Fruit fly (Drosophila melanogaster) whole organism, prepupa: ENCODE measurements around the gene CG8312.

Source experiments
- Blimp-1 ChIP-seq: fragments of 200-800 bp; sonication (Bioruptor generic); optimal IDR thresholded peaks from 3 replicates; lab custom pipeline; 2017; ENCODE audit warnings: missing biosample characterization, missing genetic modification characterization, mild to moderate bottlenecking, moderate library complexity, missing genetic modification reagents
- CG10631 ChIP-seq: fragments of 200-800 bp; sonication (Bioruptor generic); optimal IDR thresholded peaks from 2 replicates; lab custom pipeline; 2016; ENCODE audit warnings: missing biosample characterization, missing genetic modification characterization
- CG10669 ChIP-seq: fragments of 200-800 bp; sonication (Bioruptor generic); optimal IDR thresholded peaks from 3 replicates; lab custom pipeline; 2018; ENCODE audit warnings: missing biosample characterization, mild to moderate bottlenecking, missing genetic modification characterization, moderate library complexity
- CG11902 ChIP-seq: fragments of 200-800 bp; sonication (Bioruptor generic); optimal IDR thresholded peaks from 3 replicates; lab custom pipeline; 2016; ENCODE audit warnings: missing biosample characterization, missing genetic modification characterization
- CG15336 ChIP-seq: fragments of 200-800 bp; sonication (Bioruptor generic); IDR thresholded peaks from 2 replicates; pipeline ENCODE4 v1.3.6; 2022; ENCODE audit warnings: missing biosample characterization, missing genetic modification characterization
- CG1621 ChIP-seq: fragments of 200-800 bp; sonication (Bioruptor generic); optimal IDR thresholded peaks from 3 replicates; lab custom pipeline; 2018; ENCODE audit warnings: missing biosample characterization, mild to moderate bottlenecking, missing genetic modification characterization
- CG16779 ChIP-seq: fragments of 200-800 bp; sonication (Bioruptor generic); optimal IDR thresholded peaks from 3 replicates; lab custom pipeline; 2017; ENCODE audit warnings: missing biosample characterization, mild to moderate bottlenecking, missing genetic modification characterization
- CG3032 ChIP-seq: fragments of 200-800 bp; optimal IDR thresholded peaks from 2 replicates; lab custom pipeline; 2019; ENCODE audit warnings: missing biosample characterization, mild to moderate bottlenecking, missing genetic modification characterization, moderate library complexity
- CG31627 ChIP-seq: fragments of 200-800 bp; sonication (Bioruptor generic); optimal IDR thresholded peaks from 3 replicates; lab custom pipeline; 2016; ENCODE audit warnings: missing biosample characterization, missing genetic modification characterization
- CG32006 ChIP-seq: fragments of 200-800 bp; sonication (Bioruptor generic); optimal IDR thresholded peaks from 3 replicates; lab custom pipeline; 2017; ENCODE audit warnings: missing biosample characterization, mild to moderate bottlenecking, missing genetic modification characterization
- CG34406 ChIP-seq: fragments of 200-800 bp; sonication (Bioruptor generic); optimal IDR thresholded peaks from 3 replicates; lab custom pipeline; 2016; ENCODE audit warnings: missing biosample characterization, missing genetic modification characterization
- CG3919 ChIP-seq: fragments of 200-800 bp; sonication (Bioruptor generic); optimal IDR thresholded peaks from 3 replicates; lab custom pipeline; 2016; ENCODE audit warnings: missing biosample characterization, missing genetic modification characterization
- CG4318 ChIP-seq: fragments of 200-800 bp; sonication (Bioruptor generic); optimal IDR thresholded peaks from 3 replicates; lab custom pipeline; 2017; ENCODE audit warnings: missing biosample characterization, mild to moderate bottlenecking, missing genetic modification characterization
- CG6276 ChIP-seq: fragments of 200-800 bp; sonication (Bioruptor generic); optimal IDR thresholded peaks from 2 replicates; lab custom pipeline; 2017; ENCODE audit warnings: missing biosample characterization, mild to moderate bottlenecking, missing genetic modification characterization
- CG7368 ChIP-seq: fragments of 200-800 bp; sonication (Bioruptor generic); optimal IDR thresholded peaks from 3 replicates; lab custom pipeline; 2016; ENCODE audit warnings: missing biosample characterization, missing genetic modification characterization
- CG8119 ChIP-seq: fragments of 200-800 bp; sonication (Bioruptor generic); IDR thresholded peaks from 3 replicates; pipeline ENCODE4 v1.3.6; 2022; ENCODE audit warnings: missing biosample characterization, missing genetic modification characterization
- Eip75B ChIP-seq: fragments of 200-800 bp; sonication (Bioruptor generic); optimal IDR thresholded peaks from 3 replicates; lab custom pipeline; 2016; ENCODE audit warnings: missing biosample characterization, missing genetic modification characterization
- Eip78C ChIP-seq: fragments of 200-800 bp; sonication (Bioruptor generic); peaks from one replicate; lab custom pipeline; 2016; ENCODE audit warnings: missing biosample characterization, missing genetic modification characterization
- Eip93F ChIP-seq: fragments of 200-800 bp; sonication (Bioruptor generic); optimal IDR thresholded peaks from 2 replicates; lab custom pipeline; 2016; ENCODE audit warnings: missing biosample characterization, mild to moderate bottlenecking, missing genetic modification characterization
- Ets96B ChIP-seq: fragments of 200-800 bp; optimal IDR thresholded peaks from 2 replicates; lab custom pipeline; 2019; ENCODE audit warnings: missing biosample characterization, mild to moderate bottlenecking, missing genetic modification characterization, moderate library complexity
- Gug ChIP-seq: fragments of 200-800 bp; sonication (Bioruptor generic); IDR thresholded peaks from 2 replicates; pipeline ENCODE4 v1.3.6; 2022; ENCODE audit warnings: missing biosample characterization, missing genetic modification characterization
- Hr39 ChIP-seq: fragments of 200-800 bp; sonication (Bioruptor generic); optimal IDR thresholded peaks from 2 replicates; lab custom pipeline; 2016; ENCODE audit warnings: missing biosample characterization, missing genetic modification characterization
- Hr4 ChIP-seq: fragments of 200-800 bp; sonication (Bioruptor generic); optimal IDR thresholded peaks from 3 replicates; lab custom pipeline; 2016; ENCODE audit warnings: missing biosample characterization, missing genetic modification characterization
- Lpt ChIP-seq: fragments of 200-800 bp; sonication (Bioruptor generic); optimal IDR thresholded peaks from 3 replicates; lab custom pipeline; 2016; ENCODE audit warnings: missing biosample characterization, missing genetic modification characterization
- Met ChIP-seq: fragments of 200-800 bp; sonication (Bioruptor generic); optimal IDR thresholded peaks from 3 replicates; lab custom pipeline; 2016; ENCODE audit warnings: missing biosample characterization, missing genetic modification characterization
- OdsH ChIP-seq: fragments of 200-800 bp; sonication (Bioruptor generic); optimal IDR thresholded peaks from 3 replicates; lab custom pipeline; 2016; ENCODE audit warnings: missing biosample characterization, missing genetic modification characterization
- Sox102F ChIP-seq: fragments of 200-800 bp; sonication (Bioruptor generic); optimal IDR thresholded peaks from 2 replicates; lab custom pipeline; 2016; ENCODE audit warnings: missing biosample characterization, mild to moderate bottlenecking, missing genetic modification characterization
- cyc ChIP-seq: fragments of 200-800 bp; sonication (Bioruptor generic); optimal IDR thresholded peaks from 3 replicates; lab custom pipeline; 2016; ENCODE audit warnings: missing biosample characterization, missing genetic modification characterization
- eg ChIP-seq: fragments of 200-800 bp; sonication (Bioruptor generic); IDR thresholded peaks from 3 replicates; pipeline ENCODE4 v1.3.6; 2022; ENCODE audit warnings: missing biosample characterization, missing genetic modification characterization
- fkh ChIP-seq: fragments of 200-800 bp; sonication (Bioruptor generic); optimal IDR thresholded peaks from 3 replicates; lab custom pipeline; 2017; ENCODE audit warnings: missing biosample characterization, mild to moderate bottlenecking, missing genetic modification characterization, moderate library complexity
- lz ChIP-seq: fragments of 200-800 bp; sonication (Bioruptor generic); optimal IDR thresholded peaks from 3 replicates; lab custom pipeline; 2016; ENCODE audit warnings: missing biosample characterization, missing genetic modification characterization
- spab ChIP-seq: fragments of 200-800 bp; sonication (Bioruptor generic); optimal IDR thresholded peaks from 2 replicates; lab custom pipeline; 2017; ENCODE audit warnings: missing biosample characterization, mild to moderate bottlenecking, missing genetic modification characterization, missing genetic modification reagents
- ss ChIP-seq, 2 experiments: fragments of 200-800 bp; sonication (Bioruptor generic); optimal IDR thresholded peaks; 2 replicates in 1 of 2; 3 replicates in 1 of 2; lab custom pipeline; 2017 to 2018; ENCODE audit warnings: mild to moderate bottlenecking in 2 of 2, missing biosample characterization in 2 of 2, missing genetic modification characterization in 2 of 2, moderate library complexity in 1 of 2
- topi ChIP-seq: fragments of 200-800 bp; sonication (Bioruptor generic); optimal IDR thresholded peaks from 3 replicates; lab custom pipeline; 2016; ENCODE audit warnings: missing biosample characterization, missing genetic modification characterization
- vri ChIP-seq: fragments of 200-800 bp; sonication (Bioruptor generic); optimal IDR thresholded peaks from 3 replicates; lab custom pipeline; 2016; ENCODE audit warnings: missing biosample characterization, mild to moderate bottlenecking, missing genetic modification characterization

The CG8312 gene

DNA sequence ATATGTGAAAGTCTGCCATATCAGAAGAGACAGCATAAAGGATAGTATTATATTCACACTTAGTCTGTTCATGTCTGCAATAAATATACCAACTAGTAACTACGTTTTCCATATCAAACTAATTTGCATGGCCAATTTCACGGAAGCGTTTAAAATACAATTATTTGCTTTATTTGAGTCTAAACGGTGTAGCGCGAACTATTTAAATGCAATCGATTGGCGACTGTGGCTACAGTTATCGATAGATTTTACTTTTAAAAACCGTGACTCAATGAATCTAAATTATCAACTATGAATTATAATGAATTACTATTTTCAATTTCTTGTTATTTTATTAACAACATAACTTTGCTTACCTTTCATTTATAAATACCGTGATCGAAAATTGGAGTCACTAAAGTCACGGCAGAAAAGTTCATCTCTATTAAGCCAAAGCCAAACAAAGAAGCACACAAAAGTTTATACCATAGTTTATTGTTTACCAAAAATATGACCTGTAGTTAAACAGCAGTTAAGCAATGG, 35.8 kb downstream of the CG8312 start, which contains the start of the genes CG9427 and CG8319 (continued):
- TF ChIP-seq eg (GFP tag; lab: Robert Waterston, UW), result 0 out of 3 replicates have a peak, but pooled peaks have one; percentile 29
- TF ChIP-seq Sox102F (GFP tag; lab: Kevin White, UChicago), result peak; percentile 52
- no peak for TF ChIP-seq CG10669 (GFP tag; lab: Kevin White, UChicago)
- TF ChIP-seq CG11902 (GFP tag; lab: Kevin White, UChicago), result peak; percentile 10
- peak; percentile 68 for TF ChIP-seq lz (GFP tag; lab: Kevin White, UChicago)
- TF ChIP-seq cyc (GFP tag; lab: Kevin White, UChicago), result peak; percentile 63
- no peak for TF ChIP-seq CG16779 (tag; lab: Kevin White, UChicago)
- peak; percentile 53 for TF ChIP-seq OdsH (GFP tag; lab: Kevin White, UChicago)
- peak; percentile 6 for TF ChIP-seq CG1621
- peak; percentile 63 for TF ChIP-seq CG10631
- TF ChIP-seq topi (GFP tag; lab: Kevin White, UChicago), result peak; percentile 63
- TF ChIP-seq CG3032, result peak; percentile 45
- TF ChIP-seq CG34406, result peak; percentile 21
- TF ChIP-seq CG3919, result peak; percentile 52
- TF ChIP-seq CG7368, result peak; percentile 0
- TF ChIP-seq CG32006, result no peak
- TF ChIP-seq Eip93F, result peak; percentile 29

- TF ChIP-seq CG4318 (GFP tag; lab: Kevin White, UChicago) (no peak), CG6276 (GFP tag; lab: Kevin White, UChicago) (no peak), Lpt (GFP tag; lab: Kevin White, UChicago) (no peak), Hr39 (GFP tag; lab: Kevin White, UChicago) (no peak), eg (GFP tag; lab: Robert Waterston, UW) (0 out of 3 replicates have a peak, but pooled peaks have one; percentile 20), CG34406 (no peak)
Measured at dm6 chr3R:9628036-9628435, 36.9 kb downstream of the CG8312 start.

DNA sequence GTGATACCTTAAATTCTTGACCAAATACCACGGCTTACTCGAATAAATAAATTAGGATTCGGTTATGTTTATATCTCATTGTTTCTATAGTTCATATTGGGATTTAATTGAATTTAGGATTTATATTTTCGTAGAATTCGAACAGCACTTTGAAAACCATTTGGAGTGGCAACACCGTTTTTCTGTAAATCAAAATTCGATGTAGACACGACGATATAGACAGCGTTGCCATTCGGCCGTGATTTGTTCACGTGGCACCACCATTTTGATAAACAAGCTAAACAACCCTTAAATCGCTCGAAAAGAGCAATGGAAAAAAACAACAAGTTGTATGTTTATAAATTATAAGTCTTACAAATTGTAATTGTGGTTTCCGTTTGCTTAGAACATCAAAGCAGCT, 37.5 kb downstream of the CG8312 start:
- peak; percentile 86 for TF ChIP-seq fkh (GFP tag; lab: Kevin White, UChicago)
- peak; percentile 32 for TF ChIP-seq Eip78C
- TF ChIP-seq CG34406, result no peak

dm6 chr3R:9630053-9630632, 39.0 kb downstream of the CG8312 start:
- TF ChIP-seq CG10669 (GFP tag; lab: Kevin White, UChicago), result no peak
- no peak for TF ChIP-seq Gug (GFP tag; lab: Robert Waterston, UW)
- TF ChIP-seq vri (GFP tag; lab: Kevin White, UChicago), result peak; percentile 10
- TF ChIP-seq Eip75B (GFP tag; lab: Kevin White, UChicago), result no peak
- TF ChIP-seq CG8119, result no peak
- TF ChIP-seq Lpt (GFP tag; lab: Kevin White, UChicago), result no peak
- no peak for TF ChIP-seq CG15336 (GFP tag; lab: Robert Waterston, UW)
- no peak for TF ChIP-seq spab (GFP tag; lab: Kevin White, UChicago)
- TF ChIP-seq fkh (GFP tag; lab: Kevin White, UChicago), result no peak
- no peak for TF ChIP-seq Sox102F (GFP tag; lab: Kevin White, UChicago)
- no peak for TF ChIP-seq Met
- TF ChIP-seq CG31627 (GFP tag; lab: Kevin White, UChicago), result no peak
- peak; percentile 0 for TF ChIP-seq CG1621
- TF ChIP-seq Ets96B, result no peak
- TF ChIP-seq ss (GFP tag; optimal IDR thresholded peaks at IDR 0.05; lab: Kevin White, UChicago), result peak in 1 of 2 experiments; percentile 8
- no peak for TF ChIP-seq Blimp-1 (GFP tag; lab: Kevin White, UChicago)
- TF ChIP-seq lz (GFP tag; lab: Kevin White, UChicago), result no peak
- no peak for TF ChIP-seq CG4318 (GFP tag; lab: Kevin White, UChicago)
- no peak for TF ChIP-seq CG11902 (GFP tag; lab: Kevin White, UChicago)
- TF ChIP-seq Hr39 (GFP tag; lab: Kevin White, UChicago), result no peak
- no peak for TF ChIP-seq Hr4 (GFP tag; lab: Kevin White, UChicago)
